Worm (Caenorhabditis elegans): ENCODE data around the gene smf-3.

- TF ChIP-seq snpc-4 (tag; optimal IDR thresholded peaks at IDR 0.05) (no peak), nhr-76 (tag; optimal IDR thresholded peaks at IDR 0.05) (no peak), unc-39 (tag; optimal IDR thresholded peaks at IDR 0.05) (no peak), zip-8 (tag; optimal IDR thresholded peaks at IDR 0.05) (no peak), mls-2 (tag; optimal IDR thresholded peaks at IDR 0.05) (no peak), pha-4 (tag; optimal IDR thresholded peaks at IDR 0.05) (no peak)
Measured at ce11 chrIV:2572107-2572506, 46.6 kb upstream of the smf-3 start, which contains the start of gene Y69A2AR.51.

All from whole organism, mixed stage, embryonic.